Worm (Caenorhabditis elegans): Measurements from ENCODE around the gene disl-2.

disl-2 gene

ce11 chrIII:5483738-5484315 lies 40.9 kb downstream of the disl-2 start, which contains the start of the genes R02F2.7 and R02F2.4 (continued):
- TF ChIP-seq ztf-28 (GFP tag; IDR thresholded peaks at IDR 0.05), result no peak
- TF ChIP-seq ceh-58 (GFP tag; IDR thresholded peaks at IDR 0.05), result no peak
- no peak for TF ChIP-seq hrde-1 (tag; optimal IDR thresholded peaks at IDR 0.05; ENCODE audit: borderline replicate concordance)

- no peak for TF ChIP-seq nfya-2 (GFP tag; IDR thresholded peaks at IDR 0.05)
Observed at ce11 chrIII:5486345-5486744, 43.4 kb downstream of the disl-2 start.

DNA sequence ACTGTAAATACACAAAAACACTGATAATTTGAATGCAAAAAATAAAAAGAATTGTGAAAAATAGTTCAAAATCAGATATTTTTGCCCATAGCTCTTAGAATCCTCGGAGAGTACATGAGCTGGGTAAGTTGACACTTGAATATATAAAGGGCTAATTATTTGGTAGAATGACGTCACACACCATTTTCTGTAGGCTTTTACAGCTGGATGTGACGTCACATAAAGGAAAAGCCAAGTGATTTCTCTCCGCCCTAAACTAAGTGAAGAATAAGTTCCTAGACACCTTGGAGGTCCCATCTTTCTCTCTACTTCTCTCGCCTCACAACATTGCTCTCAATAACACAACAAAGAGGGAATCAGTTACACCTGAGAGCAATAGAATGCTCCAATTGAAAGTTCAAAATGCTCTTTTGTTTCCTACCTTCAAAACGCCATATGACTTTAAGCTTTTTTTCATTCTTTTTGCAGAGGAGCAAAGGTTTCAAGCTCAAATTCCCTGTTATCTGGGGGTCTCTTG lies 44.2 kb downstream of the disl-2 start, which contains the start of gene osg-1:
Gene osg-1 (plus strand): TSS at position 467 of the 517 bp plus-strand sequence.
- TF ChIP-seq F39B2.1 (GFP tag; IDR thresholded peaks at IDR 0.05), result no peak
- TF ChIP-seq ama-1 (optimal IDR thresholded peaks at IDR 0.05), result no peak
- TF ChIP-seq ama-1 (GFP tag; optimal IDR thresholded peaks at IDR 0.05), result no peak
- no peak for TF ChIP-seq him-1 (tag; optimal IDR thresholded peaks at IDR 0.05)
- TF ChIP-seq F22D6.2 (tag; optimal IDR thresholded peaks at IDR 0.05), result no peak
- TF ChIP-seq pha-4 (tag; optimal IDR thresholded peaks at IDR 0.05), result no peak
- TF ChIP-seq xnd-1 (tag; optimal IDR thresholded peaks at IDR 0.05), result no peak
- no peak for TF ChIP-seq lsl-1 (GFP tag; optimal IDR thresholded peaks at IDR 0.05)
- no peak for TF ChIP-seq B0035.1 (tag; optimal IDR thresholded peaks at IDR 0.05)
- TF ChIP-seq nhr-80 (tag; optimal IDR thresholded peaks at IDR 0.05), result no peak
- no peak for TF ChIP-seq K12H6.12 (tag; optimal IDR thresholded peaks at IDR 0.05)
- TF ChIP-seq hrde-1 (tag; optimal IDR thresholded peaks at IDR 0.05; ENCODE audit: borderline replicate concordance), result no peak
- TF ChIP-seq madf-3 (GFP tag; IDR thresholded peaks at IDR 0.05), result no peak
- no peak for TF ChIP-seq lir-1 (GFP tag; conservative IDR thresholded peaks at IDR 0.05)
- no peak for TF ChIP-seq F49E8.2 (tag; optimal IDR thresholded peaks at IDR 0.05; ENCODE audit: insufficient read depth)
- no peak for TF ChIP-seq nhr-90 (tag; optimal IDR thresholded peaks at IDR 0.05)

- TF ChIP-seq chd-7 (tag; optimal IDR thresholded peaks at IDR 0.05) (no peak), sdz-38 (tag; optimal IDR thresholded peaks at IDR 0.05) (no peak), repo-1 (tag; optimal IDR thresholded peaks at IDR 0.05) (no peak), F10E7.11 (tag; optimal IDR thresholded peaks at IDR 0.05) (no peak), bed-1 (GFP tag; IDR thresholded peaks at IDR 0.05) (no peak), ztf-22 (GFP tag; optimal IDR thresholded peaks at IDR 0.05) (no peak), zfh-2 (GFP tag; conservative IDR thresholded peaks at IDR 0.05) (no peak), xnd-1 (tag; optimal IDR thresholded peaks at IDR 0.05) (no peak), sea-2 (GFP tag; IDR thresholded peaks at IDR 0.05) (no peak), cebp-2 (GFP tag; IDR thresholded peaks at IDR 0.05) (no peak), Y53G8AR.9 (GFP tag; conservative IDR thresholded peaks at IDR 0.05) (no peak), F37B4.10 (GFP tag; IDR thresholded peaks at IDR 0.05) (no peak), K12H6.12 (tag; optimal IDR thresholded peaks at IDR 0.05) (no peak)
Observed at ce11 chrIII:5495168-5495567, 52.2 kb downstream of the disl-2 start, which contains the start of gene R02F2.8. Gene R02F2.8, minus strand, starts transcription at chrIII:5495268.
